Worm (Caenorhabditis elegans): Measurements from ENCODE around the gene Y43F8C.11.

DNA sequence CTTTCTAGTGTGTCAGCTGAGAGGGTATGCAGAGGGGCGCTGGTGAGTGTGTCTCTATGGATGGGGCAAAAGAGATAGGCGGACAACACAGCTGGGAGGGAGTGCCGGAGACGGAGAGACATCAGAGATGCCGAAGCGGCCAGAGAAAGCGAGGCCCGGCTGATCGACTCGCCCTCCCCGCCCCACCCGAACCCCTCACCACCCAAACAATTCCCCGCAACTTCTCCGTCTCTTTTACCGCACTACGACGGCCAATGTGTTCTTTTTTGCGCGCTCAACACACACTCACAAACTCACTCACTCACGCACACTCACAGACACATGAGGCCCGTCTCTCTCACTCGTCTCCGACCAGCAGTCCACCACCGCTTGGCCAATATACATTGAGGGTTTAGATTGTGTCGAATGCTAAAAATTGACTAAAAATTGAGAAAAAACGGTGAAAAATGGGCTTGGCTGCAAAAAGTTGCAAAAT lies 47.6 kb upstream of the Y43F8C.11 start, which contains the start of gene Y43F8C.3:
- TF ChIP-seq tbx-2 (tag; optimal IDR thresholded peaks at IDR 0.05) (peak; percentile 10), nhr-11 (tag; optimal IDR thresholded peaks at IDR 0.05) (no peak), ceh-9 (tag; optimal IDR thresholded peaks at IDR 0.05) (no peak), hlh-13 (GFP tag; optimal IDR thresholded peaks at IDR 0.05) (peak; percentile 21), gmeb-2 (tag; optimal IDR thresholded peaks at IDR 0.05) (no peak), elt-2 (tag; optimal IDR thresholded peaks at IDR 0.05) (peak; percentile 41), sdc-2 (tag; optimal IDR thresholded peaks at IDR 0.05) (no peak), dve-1 (tag; optimal IDR thresholded peaks at IDR 0.05) (peak; percentile 44), ama-1 (optimal IDR thresholded peaks at IDR 0.05) (no peak), dmd-4 (tag; optimal IDR thresholded peaks at IDR 0.05; ENCODE audit: borderline replicate concordance) (no peak), F13H6.1 (tag; optimal IDR thresholded peaks at IDR 0.05) (no peak), pha-4 (tag; optimal IDR thresholded peaks at IDR 0.05) (no peak)

All from whole organism, late embryonic.